Worm (Caenorhabditis elegans) whole organism, mixed stage, embryonic: Measurements from ENCODE around the gene pygo-1.

Experiments
- elt-3 ChIP-seq: fragments of 150-350 bp; optimal IDR thresholded peaks from 2 replicates; lab custom pipeline; 2014; ENCODE audit warnings: missing biosample characterization, missing genetic modification characterization
- mab-5 ChIP-seq: fragments of 150-350 bp; optimal IDR thresholded peaks from 2 replicates; lab custom pipeline; 2014; ENCODE audit warnings: missing biosample characterization, missing genetic modification characterization
- mep-1 ChIP-seq: fragments of 150-350 bp; optimal IDR thresholded peaks from 2 replicates; lab custom pipeline; 2017; ENCODE audit warnings: missing biosample characterization, missing genetic modification reagents, missing genetic modification characterization, inconsistent platforms
- pha-4 ChIP-seq: fragments of 150-350 bp; optimal IDR thresholded peaks from 2 replicates; lab custom pipeline; 2018; ENCODE audit warnings: missing biosample characterization, missing genetic modification reagents, missing genetic modification characterization
- snpc-4 ChIP-seq: fragments of 150-350 bp; optimal IDR thresholded peaks from 2 replicates; lab custom pipeline; 2014; ENCODE audit warnings: missing biosample characterization, missing genetic modification characterization
- unc-62 ChIP-seq: fragments of 150-350 bp; optimal IDR thresholded peaks from 2 replicates; lab custom pipeline; 2014; ENCODE audit warnings: missing biosample characterization, missing genetic modification reagents, missing genetic modification characterization

DNA sequence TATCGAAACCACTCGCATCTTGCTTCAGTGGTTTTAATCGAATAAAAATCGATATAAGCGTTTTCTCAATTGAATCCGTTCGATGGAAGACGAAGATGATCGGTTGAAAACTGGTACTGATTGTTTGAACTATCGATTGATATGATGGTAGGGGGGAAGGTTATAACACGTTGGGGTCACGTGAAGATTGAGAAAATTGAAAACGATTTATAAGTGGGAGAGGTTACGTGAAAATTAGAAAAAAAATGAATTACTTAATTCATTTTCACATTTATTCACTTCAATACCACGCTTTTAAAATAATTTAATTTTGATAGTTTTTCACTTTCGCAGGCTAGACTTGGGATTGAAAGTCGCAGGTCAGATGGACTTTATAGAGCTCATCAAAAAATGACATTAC, 22.1 kb upstream of the pygo-1 start, which contains the start of gene C09B9.7:
- TF ChIP-seq elt-3 (tag; lab: Kevin White, UChicago) (no peak), snpc-4 (tag; lab: Kevin White, UChicago) (no peak), pha-4 (no peak), mab-5 (tag; lab: Kevin White, UChicago) (no peak), unc-62 (GFP tag; lab: Kevin White, UChicago) (no peak), mep-1 (tag; lab: Kevin White, UChicago) (no peak)
